Fruit fly (Drosophila melanogaster) whole organism, embryonic: Measurements from ENCODE around the gene CG14054.

Source experiments
- Abd-B ChIP-seq: fragments of 200-800 bp; sonication (Bioruptor generic); optimal IDR thresholded peaks from 2 replicates; lab custom pipeline; 2018; ENCODE audit warnings: missing biosample characterization, mild to moderate bottlenecking, missing genetic modification characterization, moderate library complexity
- BtbVII ChIP-seq: fragments of 200-800 bp; sonication (Bioruptor generic); optimal IDR thresholded peaks from 3 replicates; lab custom pipeline; 2017; ENCODE audit warnings: missing biosample characterization, mild to moderate bottlenecking, missing genetic modification characterization
- C15 ChIP-seq: fragments of 200-800 bp; sonication (Bioruptor generic); IDR thresholded peaks from 3 replicates; pipeline ENCODE4 v1.3.6; 2022; ENCODE audit warnings: missing biosample characterization, missing genetic modification characterization
- CG10565 ChIP-seq: fragments of 200-800 bp; sonication (Bioruptor generic); optimal IDR thresholded peaks from 3 replicates; lab custom pipeline; 2016; ENCODE audit warnings: missing biosample characterization, mild to moderate bottlenecking, missing genetic modification characterization
- CG12769 ChIP-seq: fragments of 200-800 bp; sonication (Bioruptor generic); optimal IDR thresholded peaks from 2 replicates; lab custom pipeline; 2019; ENCODE audit warnings: missing biosample characterization, mild to moderate bottlenecking, missing genetic modification characterization, moderate library complexity
- CG13296 ChIP-seq: fragments of 200-800 bp; sonication (Bioruptor generic); optimal IDR thresholded peaks from 3 replicates; lab custom pipeline; 2018; ENCODE audit warnings: missing biosample characterization, mild to moderate bottlenecking, missing genetic modification characterization
- CG13624 ChIP-seq: fragments of 200-800 bp; sonication (Bioruptor generic); optimal IDR thresholded peaks from 2 replicates; lab custom pipeline; 2016; ENCODE audit warnings: missing biosample characterization, missing genetic modification characterization
- CG17361 ChIP-seq: fragments of 200-800 bp; sonication (Bioruptor generic); IDR thresholded peaks from 3 replicates; pipeline ENCODE4 v1.3.6; 2022; ENCODE audit warnings: missing biosample characterization, missing genetic modification characterization
- CG18476 ChIP-seq: fragments of 200-800 bp; sonication (Bioruptor generic); optimal IDR thresholded peaks from 2 replicates; lab custom pipeline; 2016; ENCODE audit warnings: missing biosample characterization, mild to moderate bottlenecking, missing genetic modification characterization
- CG2202 ChIP-seq: fragments of 200-800 bp; sonication (Bioruptor generic); optimal IDR thresholded peaks from 2 replicates; lab custom pipeline; 2018; ENCODE audit warnings: missing biosample characterization, mild to moderate bottlenecking, missing genetic modification characterization
- CG2678 ChIP-seq: fragments of 200-800 bp; sonication (Bioruptor generic); optimal IDR thresholded peaks from 3 replicates; lab custom pipeline; 2019; ENCODE audit warnings: missing biosample characterization, mild to moderate bottlenecking, missing genetic modification characterization, moderate library complexity
- CG30020 ChIP-seq: fragments of 200-800 bp; optimal IDR thresholded peaks from 2 replicates; lab custom pipeline; 2019; ENCODE audit warnings: missing biosample characterization, mild to moderate bottlenecking, missing genetic modification characterization, moderate library complexity
- CG32767 ChIP-seq: fragments of 200-800 bp; sonication (Bioruptor generic); IDR thresholded peaks from 2 replicates; pipeline ENCODE4 v1.3.6; 2022; ENCODE audit warnings: missing biosample characterization, missing genetic modification characterization
- CG3281 ChIP-seq: fragments of 200-800 bp; sonication (Bioruptor generic); optimal IDR thresholded peaks from 3 replicates; lab custom pipeline; 2017; ENCODE audit warnings: missing biosample characterization, mild to moderate bottlenecking, missing genetic modification characterization
- CG33557 ChIP-seq: fragments of 200-800 bp; sonication (Bioruptor generic); optimal IDR thresholded peaks from 2 replicates; lab custom pipeline; 2019; ENCODE audit warnings: missing biosample characterization, mild to moderate bottlenecking, missing genetic modification characterization, moderate library complexity
- CG4617 ChIP-seq: fragments of 200-800 bp; sonication (Bioruptor generic); optimal IDR thresholded peaks from 3 replicates; lab custom pipeline; 2016; ENCODE audit warnings: missing biosample characterization, missing genetic modification characterization, borderline replicate concordance
- CG6791 ChIP-seq: fragments of 200-800 bp; sonication (Bioruptor generic); IDR thresholded peaks from 3 replicates; pipeline ENCODE4 v1.3.6; 2022; ENCODE audit warnings: missing biosample characterization, missing genetic modification characterization; ENCODE audit not compliant: partially characterized antibody
- CG8089 ChIP-seq: fragments of 200-800 bp; sonication (Bioruptor generic); optimal IDR thresholded peaks from 3 replicates; lab custom pipeline; 2016; ENCODE audit warnings: missing biosample characterization, missing genetic modification characterization
- CG8359 ChIP-seq: fragments of 200-800 bp; sonication (Bioruptor generic); optimal IDR thresholded peaks from 2 replicates; lab custom pipeline; 2017; ENCODE audit warnings: missing biosample characterization, mild to moderate bottlenecking, missing genetic modification characterization, borderline replicate concordance
- CG8765 ChIP-seq: fragments of 200-800 bp; sonication (Bioruptor generic); IDR thresholded peaks from 2 replicates; pipeline ENCODE4 v1.3.6; 2022; ENCODE audit warnings: missing biosample characterization, missing genetic modification characterization
- CG9215 ChIP-seq: fragments of 200-800 bp; sonication (Bioruptor generic); IDR thresholded peaks from 2 replicates; pipeline ENCODE4 v1.3.6; 2022; ENCODE audit warnings: missing biosample characterization, missing genetic modification characterization
- Elba2 ChIP-seq: fragments of 200-800 bp; sonication (Bioruptor generic); optimal IDR thresholded peaks from 3 replicates; lab custom pipeline; 2016; ENCODE audit warnings: missing biosample characterization, missing genetic modification characterization
- HLH3B ChIP-seq: fragments of 200-800 bp; sonication (Bioruptor generic); IDR thresholded peaks from 2 replicates; pipeline ENCODE4 v1.3.6; 2022; ENCODE audit warnings: missing biosample characterization, missing genetic modification characterization
- HLH4C ChIP-seq: fragments of 200-800 bp; sonication (Bioruptor generic); IDR thresholded peaks from 3 replicates; pipeline ENCODE4 v1.3.6; 2022; ENCODE audit warnings: missing biosample characterization, missing genetic modification characterization; ENCODE audit not compliant: partially characterized antibody
- HLH54F ChIP-seq: fragments of 200-800 bp; sonication (Bioruptor generic); optimal IDR thresholded peaks from 3 replicates; lab custom pipeline; 2016; ENCODE audit warnings: missing biosample characterization, missing genetic modification characterization
- Hr3 ChIP-seq: fragments of 200-800 bp; sonication (Bioruptor generic); optimal IDR thresholded peaks from 3 replicates; lab custom pipeline; 2016; ENCODE audit warnings: missing biosample characterization, missing genetic modification characterization
- Meics ChIP-seq: fragments of 200-800 bp; sonication (Bioruptor generic); optimal IDR thresholded peaks from 2 replicates; lab custom pipeline; 2017; ENCODE audit warnings: missing biosample characterization, mild to moderate bottlenecking, missing genetic modification characterization
- Oli ChIP-seq: fragments of 200-800 bp; sonication (Bioruptor generic); optimal IDR thresholded peaks from 2 replicates; lab custom pipeline; 2018; ENCODE audit warnings: missing biosample characterization, mild to moderate bottlenecking, missing genetic modification characterization, moderate library complexity
- Sin3A ChIP-seq: fragments of >200 bp; optimal IDR thresholded peaks from 2 replicates; lab custom pipeline; 2018
- Spps ChIP-seq: fragments of 200-800 bp; sonication (Bioruptor generic); optimal IDR thresholded peaks from 2 replicates; lab custom pipeline; 2018; ENCODE audit warnings: missing biosample characterization, mild to moderate bottlenecking, missing genetic modification characterization
- Sry-β ChIP-seq: fragments of 200-800 bp; sonication (Bioruptor generic); optimal IDR thresholded peaks from 2 replicates; lab custom pipeline; 2018; ENCODE audit warnings: missing biosample characterization, mild to moderate bottlenecking, missing genetic modification characterization, moderate library complexity
- YL-1 ChIP-seq: fragments of 200-800 bp; sonication (Bioruptor generic); optimal IDR thresholded peaks from 3 replicates; lab custom pipeline; 2017; ENCODE audit warnings: missing biosample characterization, mild to moderate bottlenecking, missing genetic modification characterization
- amos ChIP-seq: fragments of 200-800 bp; sonication (Bioruptor generic); IDR thresholded peaks from 2 replicates; pipeline ENCODE4 v1.3.6; 2022; ENCODE audit warnings: missing biosample characterization, missing genetic modification characterization; ENCODE audit not compliant: partially characterized antibody
- ap ChIP-seq: fragments of 200-800 bp; sonication (Bioruptor generic); IDR thresholded peaks from 2 replicates; pipeline ENCODE4 v1.3.6; 2022; ENCODE audit warnings: missing biosample characterization, missing genetic modification characterization
- bsh ChIP-seq, 2 experiments: fragments of 200-800 bp; sonication (Bioruptor generic); optimal IDR thresholded peaks; 2 replicates each; lab custom pipeline; 2017 to 2018; ENCODE audit warnings: mild to moderate bottlenecking in 2 of 2, missing biosample characterization in 2 of 2, missing genetic modification characterization in 2 of 2, moderate library complexity in 1 of 2
- cad ChIP-seq: fragments of >200 bp; optimal IDR thresholded peaks from 2 replicates; lab custom pipeline; 2017; ENCODE audit warnings: missing biosample characterization, missing genetic modification characterization
- gsb-n ChIP-seq: fragments of 200-800 bp; sonication (Bioruptor generic); optimal IDR thresholded peaks from 3 replicates; lab custom pipeline; 2018; ENCODE audit warnings: missing biosample characterization, mild to moderate bottlenecking, missing genetic modification characterization
- her ChIP-seq: fragments of 200-800 bp; sonication (Bioruptor generic); optimal IDR thresholded peaks from 2 replicates; lab custom pipeline; 2016; ENCODE audit warnings: missing biosample characterization, missing genetic modification characterization
- kni ChIP-seq: fragments of 200-800 bp; sonication (Bioruptor generic); optimal IDR thresholded peaks from 3 replicates; lab custom pipeline; 2017; ENCODE audit warnings: mild to moderate bottlenecking, missing biosample characterization, missing genetic modification reagents, missing genetic modification characterization
- lab ChIP-seq: fragments of 200-800 bp; sonication (Bioruptor generic); optimal IDR thresholded peaks from 3 replicates; lab custom pipeline; 2017; ENCODE audit warnings: missing biosample characterization, missing genetic modification characterization, mild to moderate bottlenecking, moderate library complexity, missing genetic modification reagents
- lilli ChIP-seq: fragments of 200-800 bp; sonication (Bioruptor generic); optimal IDR thresholded peaks from 3 replicates; lab custom pipeline; 2016; ENCODE audit warnings: missing biosample characterization, missing genetic modification characterization
- lmd ChIP-seq: fragments of 200-800 bp; sonication (Bioruptor generic); IDR thresholded peaks from 2 replicates; pipeline ENCODE4 v1.3.6; 2022; ENCODE audit warnings: missing biosample characterization, missing genetic modification characterization
- otp ChIP-seq: fragments of 200-800 bp; sonication (Bioruptor generic); IDR thresholded peaks from 3 replicates; pipeline ENCODE4, ENCODE4 v1.3.6; 2022; ENCODE audit warnings: missing biosample characterization, missing genetic modification characterization
- pnt ChIP-seq: fragments of 200-800 bp; sonication (Bioruptor generic); optimal IDR thresholded peaks from 3 replicates; lab custom pipeline; 2016; ENCODE audit warnings: missing biosample characterization, missing genetic modification characterization
- sim ChIP-seq: fragments of 200-800 bp; sonication (Bioruptor generic); IDR thresholded peaks from 2 replicates; pipeline ENCODE4 v1.3.6; 2022; ENCODE audit warnings: missing biosample characterization, missing genetic modification characterization
- so ChIP-seq: fragments of 200-800 bp; sonication (Bioruptor generic); IDR thresholded peaks from 3 replicates; pipeline ENCODE4 v1.3.6; 2022; ENCODE audit warnings: missing biosample characterization, missing genetic modification characterization
- trem ChIP-seq: fragments of 200-800 bp; optimal IDR thresholded peaks from 3 replicates; lab custom pipeline; 2019; ENCODE audit warnings: missing biosample characterization, mild to moderate bottlenecking, missing genetic modification characterization, moderate library complexity
- tup ChIP-seq: fragments of 200-800 bp; sonication (Bioruptor generic); optimal IDR thresholded peaks from 2 replicates; lab custom pipeline; 2016; ENCODE audit warnings: missing biosample characterization, mild to moderate bottlenecking, missing genetic modification characterization, moderate library complexity
- vfl ChIP-seq: fragments of 200-800 bp; sonication (Bioruptor generic); optimal IDR thresholded peaks from 2 replicates; lab custom pipeline; 2016; ENCODE audit warnings: missing biosample characterization, missing genetic modification characterization
- vvl ChIP-seq: fragments of 200-800 bp; sonication (Bioruptor generic); IDR thresholded peaks from 2 replicates; pipeline ENCODE4 v1.3.6; 2022; ENCODE audit warnings: missing biosample characterization, missing genetic modification characterization
- yki ChIP-seq: fragments of >200 bp; optimal IDR thresholded peaks from 3 replicates; lab custom pipeline; 2018

Gene CG14054

DNA sequence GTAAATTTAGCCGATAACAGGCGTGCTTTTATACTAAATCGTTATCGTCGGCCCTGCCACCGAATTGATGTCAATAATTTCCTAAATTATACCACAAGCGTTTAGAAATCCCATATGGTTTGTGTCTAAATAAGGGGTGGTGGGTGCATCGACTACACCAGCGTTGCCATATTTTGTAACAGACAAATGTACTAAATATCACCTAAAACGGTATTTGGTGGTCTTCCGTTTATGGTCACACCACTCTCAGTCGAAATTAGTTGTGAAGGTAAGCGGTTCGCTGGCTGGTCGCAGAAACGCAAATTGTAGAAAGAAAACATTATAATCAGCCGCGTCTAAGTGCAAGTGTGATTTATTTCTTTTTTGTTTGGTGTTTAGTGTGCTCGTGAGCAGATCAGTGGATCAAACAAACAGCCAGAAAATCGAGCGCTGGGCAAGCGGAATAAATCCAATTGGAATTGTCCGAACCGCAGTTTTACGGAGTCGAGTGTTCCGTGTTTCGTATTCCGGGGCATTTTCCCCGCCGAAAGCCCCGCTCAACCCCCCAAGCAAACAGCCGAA, 14.3 kb upstream of the CG14054 start, which contains the start of the genes CG16903 and Unc-76 (continued):
- TF ChIP-seq CG3281 (GFP tag; lab: Kevin White, UChicago): peak; percentile 36
- no peak for TF ChIP-seq otp
- no peak for TF ChIP-seq cad (GFP tag; lab: Kevin White, UChicago)
- TF ChIP-seq sim (GFP tag; lab: Robert Waterston, UW): no peak
- TF ChIP-seq lab (GFP tag; lab: Kevin White, UChicago): peak; percentile 43
- no peak for TF ChIP-seq CG10565
- peak; percentile 0 for TF ChIP-seq pnt (GFP tag; lab: Kevin White, UChicago)
- no peak for TF ChIP-seq Oli
- TF ChIP-seq CG4617 (GFP tag; lab: Kevin White, UChicago): peak; percentile 90
- TF ChIP-seq CG2678 (tag; lab: Kevin White, UChicago): peak; percentile 41
- no peak for TF ChIP-seq CG8765 (GFP tag; lab: Robert Waterston, UW)
- TF ChIP-seq CG17361 (GFP tag; lab: Robert Waterston, UW): peak; percentile 31; the same call in 1 of the 3 replicates
- TF ChIP-seq CG33557 (GFP tag; lab: Kevin White, UChicago): peak; percentile 53
- peak; percentile 36 for TF ChIP-seq Elba2 (GFP tag; lab: Kevin White, UChicago)
- TF ChIP-seq C15 (GFP tag; lab: Robert Waterston, UW): no peak
- TF ChIP-seq CG18476: no peak
- peak; percentile 58 for TF ChIP-seq her (GFP tag; lab: Kevin White, UChicago)
- peak; percentile 34 for TF ChIP-seq Meics (GFP tag; lab: Kevin White, UChicago)
- TF ChIP-seq CG12769 (tag; lab: Kevin White, UChicago): peak; percentile 78
- TF ChIP-seq CG13624 (GFP tag; lab: Kevin White, UChicago): peak; percentile 67
- TF ChIP-seq kni (GFP tag; lab: Kevin White, UChicago): no peak
- TF ChIP-seq vfl (GFP tag; lab: Kevin White, UChicago): no peak
- peak; percentile 94 for TF ChIP-seq trem (tag; lab: Kevin White, UChicago)
- TF ChIP-seq YL-1 (GFP tag; lab: Kevin White, UChicago): peak; percentile 73
- TF ChIP-seq CG6791 (GFP tag; lab: Robert Waterston, UW): 0 out of 3 replicates have a peak, but pooled peaks have one; percentile 49
- TF ChIP-seq CG8359 (GFP tag; lab: Kevin White, UChicago): no peak
- TF ChIP-seq vvl: peak; percentile 60; the same call in 1 of the 2 replicates
- TF ChIP-seq CG8089 (GFP tag; lab: Kevin White, UChicago): no peak
- TF ChIP-seq Sin3A (lab: Kevin White, UChicago): peak; percentile 77
- TF ChIP-seq CG13296 (GFP tag; lab: Kevin White, UChicago): peak; percentile 50
- TF ChIP-seq bsh (GFP tag; optimal IDR thresholded peaks at IDR 0.05; lab: Kevin White, UChicago): peak in 1 of 2 experiments; percentile 21
- peak; percentile 49 for TF ChIP-seq HLH4C (GFP tag; lab: Robert Waterston, UW)
- TF ChIP-seq CG32767 (GFP tag; lab: Robert Waterston, UW): no peak
- TF ChIP-seq Spps (tag; lab: Kevin White, UChicago): peak; percentile 17
- peak; percentile 17 for TF ChIP-seq Abd-B (GFP tag; lab: Kevin White, UChicago)
- peak; percentile 35 for TF ChIP-seq HLH54F (GFP tag; lab: Kevin White, UChicago)
- TF ChIP-seq CG2202 (tag; lab: Kevin White, UChicago): no peak
- no peak for TF ChIP-seq HLH3B (GFP tag; lab: Robert Waterston, UW)
- peak; percentile 63 for TF ChIP-seq BtbVII (GFP tag; lab: Kevin White, UChicago)
- peak; percentile 5 for TF ChIP-seq Hr3 (GFP tag; lab: Kevin White, UChicago)
- TF ChIP-seq gsb-n (tag; lab: Kevin White, UChicago): peak; percentile 72
- peak; percentile 26; the same call in 1 of the 3 replicates for TF ChIP-seq so (GFP tag; lab: Robert Waterston, UW)
- no peak for TF ChIP-seq lmd
- no peak for TF ChIP-seq ap (GFP tag; lab: Robert Waterston, UW)
- no peak for TF ChIP-seq yki (lab: Kevin White, UChicago)
- TF ChIP-seq CG30020: peak; percentile 15
- TF ChIP-seq CG9215 (GFP tag; lab: Robert Waterston, UW): no peak
- TF ChIP-seq Sry-β (GFP tag; lab: Kevin White, UChicago): no peak
- TF ChIP-seq tup: no peak
- peak; percentile 41 for TF ChIP-seq lilli (GFP tag; lab: Kevin White, UChicago)
- peak; percentile 58 for TF ChIP-seq amos (GFP tag; lab: Robert Waterston, UW)
